Worm (Caenorhabditis elegans) whole organism, dauer: Measurements from ENCODE around the gene fbxb-112.

Source experiments
- unc-62 ChIP-seq: sonication (generic microtip); optimal IDR thresholded peaks from 2 replicates; lab custom pipeline; 2017; ENCODE audit warnings: missing biosample characterization, missing genetic modification reagents, missing genetic modification characterization

The fbxb-112 gene

DNA sequence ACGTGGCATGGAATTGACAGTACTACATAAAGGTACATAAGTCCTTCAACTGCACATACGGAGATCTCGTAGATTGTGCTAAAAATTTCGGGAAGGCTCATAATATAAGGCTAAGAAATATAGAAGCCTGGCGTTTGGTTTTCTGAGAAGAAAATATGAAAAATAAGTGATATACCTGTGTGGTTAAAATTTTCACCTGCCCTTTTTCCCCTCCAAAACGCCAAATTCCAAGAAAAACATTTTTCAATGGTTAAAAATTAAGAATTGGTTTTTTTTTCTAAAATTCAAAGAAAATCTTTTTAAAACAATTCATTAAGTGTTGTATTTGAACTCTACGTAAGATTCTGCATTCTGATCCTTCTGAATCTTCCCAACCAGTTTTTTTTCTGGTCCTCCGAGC is 23.7 kb downstream of the fbxb-112 start, which contains the start of gene srz-5:
Gene srz-5, minus strand, starts transcription at position 101 of the 400 bp plus-strand sequence.
- no peak for TF ChIP-seq unc-62 (GFP tag; lab: Kevin White, UChicago)

- no peak for TF ChIP-seq unc-62 (GFP tag; lab: Kevin White, UChicago)
Observed at ce11 chrII:3515384-3516053, 24.6 kb downstream of the fbxb-112 start, which contains the start of the genes Y49F6B.14 and clec-125. Gene Y49F6B.14 (minus strand): TSS chrII:3515484. Gene clec-125 (plus strand): TSS chrII:3516003.

- no peak for TF ChIP-seq unc-62 (GFP tag; lab: Kevin White, UChicago)
Observed at ce11 chrII:3516175-3516574, 25.3 kb downstream of the fbxb-112 start.

DNA sequence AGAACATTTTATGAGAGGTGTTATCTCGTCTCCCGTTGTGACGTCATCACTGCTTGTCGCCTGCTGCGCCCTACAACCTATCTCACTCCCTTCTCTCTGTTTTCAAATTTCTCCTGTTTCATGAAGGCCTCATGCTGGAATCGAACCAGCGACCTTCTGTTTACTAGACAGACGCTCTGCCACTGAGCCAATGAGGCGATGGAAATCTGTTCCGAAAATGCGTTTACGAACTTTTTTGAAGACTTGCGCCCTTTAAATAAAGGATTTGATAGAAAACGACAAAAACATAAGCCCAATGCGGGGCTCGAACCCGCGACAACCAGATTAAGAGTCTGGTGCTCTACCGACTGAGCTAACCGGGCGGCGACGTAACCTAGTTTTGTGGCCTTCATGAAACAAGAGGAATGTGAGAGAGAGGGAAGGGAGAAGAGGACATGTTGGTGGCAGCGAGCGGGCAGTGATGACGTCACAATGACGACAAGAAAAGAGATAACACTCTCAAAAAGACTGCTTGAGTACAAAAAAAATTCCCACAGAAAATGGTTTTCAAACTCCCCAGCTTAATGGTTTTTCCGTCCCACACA is 28.2 kb downstream of the fbxb-112 start, which contains the start of gene clec-126:
Gene clec-126, plus strand, starts transcription at position 534 of the 584 bp plus-strand sequence.
- TF ChIP-seq unc-62 (GFP tag; lab: Kevin White, UChicago), result no peak

ce11 chrII:3520988-3521850 is 30.3 kb downstream of the fbxb-112 start, which contains the start of gene W09G10.9:
Gene W09G10.9 (plus strand): TSS chrII:3521800.
- TF ChIP-seq unc-62 (GFP tag; lab: Kevin White, UChicago), result no peak

DNA sequence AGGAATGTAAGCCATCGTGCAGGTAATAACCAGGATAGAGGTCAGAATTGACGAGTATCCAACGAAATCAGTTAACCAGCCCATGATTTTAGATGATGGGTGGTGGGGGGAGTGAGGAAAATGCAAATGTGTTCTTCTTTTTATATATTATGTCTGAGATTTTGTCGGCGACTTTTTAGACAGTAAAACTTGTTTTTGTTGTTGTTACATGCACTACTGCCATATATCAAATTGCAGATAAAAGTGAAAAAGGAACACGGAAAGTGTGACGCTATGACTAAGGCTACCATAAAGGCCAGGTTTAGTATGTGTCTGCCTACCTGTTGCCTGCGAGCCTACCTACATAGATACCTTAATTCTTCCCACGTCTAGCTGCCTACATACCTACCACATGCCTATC is 33.2 kb downstream of the fbxb-112 start, which contains the start of gene col-72:
Gene col-72, minus strand, starts transcription at position 101 of the 400 bp plus-strand sequence.
- TF ChIP-seq unc-62 (GFP tag; lab: Kevin White, UChicago), result no peak

- TF ChIP-seq unc-62 (GFP tag; lab: Kevin White, UChicago), result no peak
Observed at ce11 chrII:3527460-3527859, 36.6 kb downstream of the fbxb-112 start.

ce11 chrII:3528256-3528655 is 37.4 kb downstream of the fbxb-112 start, which contains the start of gene ncs-6:
Gene ncs-6 (minus strand): TSS chrII:3528516.
- no peak for TF ChIP-seq unc-62 (GFP tag; lab: Kevin White, UChicago)

- no peak for TF ChIP-seq unc-62 (GFP tag; lab: Kevin White, UChicago)
Observed at ce11 chrII:3540151-3540550, 49.3 kb downstream of the fbxb-112 start.
